Worm (Caenorhabditis elegans) whole organism, L3 larva: ENCODE measurements around the gene nas-33.

ENCODE experiments used
- ceh-28 ChIP-seq: fragments of 150-350 bp; optimal IDR thresholded peaks from 2 replicates; lab custom pipeline; 2014; ENCODE audit warnings: missing biosample characterization, missing genetic modification reagents, missing genetic modification characterization
- ceh-82 ChIP-seq: fragments of 150-350 bp; optimal IDR thresholded peaks from 2 replicates; lab custom pipeline; 2014; ENCODE audit warnings: missing biosample characterization, missing genetic modification characterization
- daf-12 ChIP-seq: fragments of 150-350 bp; optimal IDR thresholded peaks from 2 replicates; lab custom pipeline; 2014; ENCODE audit warnings: missing biosample characterization, missing genetic modification reagents, missing genetic modification characterization
- fkh-10 ChIP-seq: sonication (generic microtip); optimal IDR thresholded peaks from 2 replicates; lab custom pipeline; 2017; ENCODE audit warnings: missing biosample characterization, missing genetic modification reagents, missing genetic modification characterization
- lin-39 ChIP-seq: fragments of 150-350 bp; optimal IDR thresholded peaks from 2 replicates; lab custom pipeline; 2018; ENCODE audit warnings: missing biosample characterization, missing genetic modification reagents, missing genetic modification characterization
- nhr-77 ChIP-seq: fragments of 150-350 bp; optimal IDR thresholded peaks from 2 replicates; lab custom pipeline; 2014; ENCODE audit warnings: missing biosample characterization, missing genetic modification characterization
- pha-4 ChIP-seq: fragments of 150-350 bp; optimal IDR thresholded peaks from 2 replicates; lab custom pipeline; 2014; ENCODE audit warnings: missing biosample characterization, missing genetic modification reagents, missing genetic modification characterization
- snpc-4 ChIP-seq: fragments of 150-350 bp; optimal IDR thresholded peaks from 2 replicates; lab custom pipeline; 2014; ENCODE audit warnings: missing biosample characterization, missing genetic modification characterization
- unc-39 ChIP-seq: sonication (generic microtip); optimal IDR thresholded peaks from 4 replicates; lab custom pipeline; 2017; ENCODE audit warnings: missing biosample characterization, missing genetic modification characterization
- unc-62 ChIP-seq: fragments of 150-350 bp; sonication (generic microtip); optimal IDR thresholded peaks from 4 replicates; lab custom pipeline; 2014; ENCODE audit warnings: missing biosample characterization, missing genetic modification reagents, missing genetic modification characterization
- ztf-4 ChIP-seq: fragments of 150-350 bp; optimal IDR thresholded peaks from 2 replicates; lab custom pipeline; 2014; ENCODE audit warnings: missing biosample characterization, missing genetic modification characterization

DNA sequence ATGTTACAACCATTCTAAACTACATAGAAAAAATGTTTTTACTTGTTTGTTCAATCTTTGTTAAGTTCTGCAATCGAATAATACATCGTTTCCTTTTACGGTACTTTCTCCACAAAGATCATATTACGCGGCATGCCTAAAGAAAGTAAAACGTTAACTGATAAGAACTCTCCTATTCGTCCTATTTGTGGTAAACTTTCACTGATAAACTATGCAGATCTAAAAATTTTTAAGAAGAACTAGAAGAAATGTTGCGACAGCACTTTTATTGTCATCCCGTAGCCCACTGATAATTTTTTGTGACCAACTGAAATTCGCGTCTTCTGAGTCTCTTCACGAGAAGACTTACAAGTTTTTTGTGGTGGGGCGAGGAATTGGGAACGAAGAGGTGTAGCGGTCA lies 27.9 kb downstream of the nas-33 start:
- TF ChIP-seq nhr-77 (no peak), ztf-4 (tag; lab: Kevin White, UChicago) (no peak), unc-62 (no peak), daf-12 (tag; lab: Kevin White, UChicago) (no peak), pha-4 (tag; lab: Kevin White, UChicago) (no peak), ceh-28 (tag; lab: Kevin White, UChicago) (no peak), snpc-4 (tag; lab: Kevin White, UChicago) (no peak), unc-39 (tag; lab: Kevin White, UChicago) (no peak), fkh-10 (GFP tag; lab: Kevin White, UChicago) (no peak), lin-39 (tag; lab: Kevin White, UChicago) (no peak), ceh-82 (tag; lab: Kevin White, UChicago) (no peak)
